Fruit fly (Drosophila melanogaster) Kc167 (cell line): ENCODE measurements around the gene CG3635.
A peak's percentile ranks its signal among the peaks of the same experiment; 100 is the strongest.

ENCODE experiments used
- Myc ChIP-seq: fragments of >200 bp; optimal IDR thresholded peaks from 2 replicates; lab custom pipeline; 2017; ENCODE audit warnings: missing external identifiers
- Sin3A ChIP-seq: fragments of >200 bp; optimal IDR thresholded peaks from 2 replicates; lab custom pipeline; 2018; ENCODE audit warnings: missing external identifiers
- h ChIP-seq: fragments of >200 bp; optimal IDR thresholded peaks from 3 replicates; lab custom pipeline; 2018; ENCODE audit warnings: missing external identifiers
- insv ChIP-seq: fragments of >200 bp; optimal IDR thresholded peaks from 3 replicates; lab custom pipeline; 2018; ENCODE audit warnings: missing external identifiers
- psq ChIP-seq: fragments of >200 bp; optimal IDR thresholded peaks from 2 replicates; lab custom pipeline; 2017; ENCODE audit warnings: missing external identifiers
- ttk ChIP-seq: sonication (Bioruptor generic); optimal IDR thresholded peaks from 2 replicates; lab custom pipeline; 2017; ENCODE audit warnings: missing external identifiers

The CG3635 gene

DNA sequence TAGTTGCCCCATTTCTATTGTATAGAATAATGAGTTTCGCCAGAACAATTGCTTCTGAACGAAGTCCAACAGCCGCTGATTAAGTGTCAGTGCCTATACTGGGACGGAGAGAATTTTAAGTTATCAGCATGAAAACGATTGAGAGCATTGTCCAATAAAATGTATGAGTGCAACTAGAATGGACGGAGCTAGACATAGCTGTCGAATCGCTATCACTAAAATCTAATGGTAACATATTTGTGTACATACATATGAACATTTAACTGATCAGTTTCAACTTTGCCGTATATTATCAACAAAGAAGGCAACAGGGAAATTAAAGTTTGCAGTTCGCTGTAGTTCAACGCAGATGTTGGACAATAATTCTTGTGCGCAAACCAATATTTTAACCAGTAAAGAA lies at the start of gene CG3635:
Gene CG3635 (plus strand): TSS at position 315 of the 400 bp plus-strand sequence.
- no peak for TF ChIP-seq Sin3A
- no peak for TF ChIP-seq Myc (lab: Kevin White, UChicago)
- no peak for TF ChIP-seq h (lab: Kevin White, UChicago)

DNA sequence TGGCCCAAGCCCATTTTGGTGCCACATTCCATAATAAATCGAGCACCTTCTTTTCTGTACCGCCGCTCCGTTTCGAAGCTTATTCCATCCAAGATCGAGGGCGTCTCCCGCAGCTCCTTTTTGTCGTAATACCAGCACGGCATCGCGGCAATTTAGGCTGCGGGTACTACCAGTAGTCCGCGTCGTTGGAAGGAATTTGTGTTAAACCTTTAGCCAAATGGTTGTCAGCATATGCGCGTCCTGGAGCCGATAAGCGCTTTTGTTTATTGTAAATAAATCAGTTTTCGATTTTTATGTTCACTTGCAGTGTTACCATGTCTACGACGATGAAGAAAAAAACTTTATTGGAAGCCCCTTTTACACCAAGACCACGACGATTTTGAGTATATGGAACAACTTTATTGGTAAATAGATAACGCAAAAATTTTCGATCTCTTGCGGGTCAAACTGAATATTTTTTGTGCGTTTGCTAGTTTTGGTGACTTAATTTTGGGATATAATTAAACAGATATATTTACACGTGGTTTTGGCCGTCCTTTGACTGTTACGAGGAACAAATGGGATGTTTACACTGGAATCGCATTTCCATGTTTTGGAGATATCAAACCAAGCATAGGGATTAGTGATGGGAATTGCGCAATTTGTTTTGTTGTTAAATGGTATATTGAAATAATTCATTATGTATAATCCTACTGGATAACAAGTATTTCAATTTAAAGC lies 45.5 kb upstream of the CG3635 start, which contains the start of gene CycK:
Gene CycK (minus strand): TSS at position 562 of the 720 bp plus-strand sequence.
- TF ChIP-seq h (lab: Kevin White, UChicago) (no peak), insv (lab: Kevin White, UChicago) (no peak), Sin3A (no peak), psq (lab: Kevin White, UChicago) (no peak), Myc (lab: Kevin White, UChicago) (no peak), ttk (lab: Kevin White, UChicago) (no peak)

DNA sequence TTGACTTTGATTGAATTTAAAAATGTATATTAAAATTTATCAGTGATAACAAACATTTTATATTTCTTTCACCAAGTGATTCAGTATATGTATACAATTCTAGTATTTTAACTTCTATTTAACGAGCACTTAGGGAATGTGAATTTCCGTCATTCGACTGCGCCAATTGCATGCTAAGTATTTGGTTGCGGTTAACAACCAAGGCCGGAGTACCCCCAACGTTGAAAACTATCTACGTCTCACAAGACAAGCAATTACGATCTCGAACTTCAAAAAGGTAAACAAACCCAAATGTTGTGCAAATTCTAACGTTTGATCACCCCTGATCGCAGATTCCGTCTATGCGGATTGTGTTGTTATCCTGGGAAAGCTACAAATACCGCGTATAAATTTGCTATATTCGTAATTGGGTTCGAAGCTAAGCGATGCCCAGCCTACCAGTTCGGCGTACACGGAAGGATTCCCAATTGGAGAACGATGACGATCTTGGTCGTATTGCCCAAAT lies 44.0 kb upstream of the CG3635 start, which contains the start of gene CG42748:
Gene CG42748 (plus strand): TSS at position 51 of the 505 bp plus-strand sequence.
- no peak for TF ChIP-seq Myc (lab: Kevin White, UChicago)
- no peak for TF ChIP-seq psq (lab: Kevin White, UChicago)
- TF ChIP-seq h (lab: Kevin White, UChicago): no peak
- TF ChIP-seq ttk (lab: Kevin White, UChicago): no peak
- TF ChIP-seq insv (lab: Kevin White, UChicago): no peak
- TF ChIP-seq Sin3A: no peak

DNA sequence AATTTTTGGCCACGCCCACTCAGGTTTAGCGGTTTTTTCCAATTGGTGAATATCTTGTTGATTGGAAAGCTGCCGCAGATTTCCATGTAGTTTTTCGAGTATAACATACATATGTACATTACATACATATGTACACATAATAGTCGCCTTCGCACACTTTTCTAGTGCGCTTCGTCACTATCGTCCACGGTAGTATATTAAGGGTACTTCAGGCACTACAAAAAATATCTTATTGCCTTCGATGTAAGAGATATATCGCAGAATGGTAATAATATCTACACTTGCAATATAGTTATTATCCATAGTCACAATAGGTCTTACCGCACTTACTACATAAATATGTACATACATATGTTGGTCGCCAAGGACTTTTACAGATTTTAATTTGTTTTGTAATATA lies 42.2 kb upstream of the CG3635 start:
- TF ChIP-seq Sin3A (no peak), psq (lab: Kevin White, UChicago) (no peak), h (lab: Kevin White, UChicago) (no peak), Myc (lab: Kevin White, UChicago) (no peak), ttk (lab: Kevin White, UChicago) (no peak), insv (lab: Kevin White, UChicago) (no peak)

DNA sequence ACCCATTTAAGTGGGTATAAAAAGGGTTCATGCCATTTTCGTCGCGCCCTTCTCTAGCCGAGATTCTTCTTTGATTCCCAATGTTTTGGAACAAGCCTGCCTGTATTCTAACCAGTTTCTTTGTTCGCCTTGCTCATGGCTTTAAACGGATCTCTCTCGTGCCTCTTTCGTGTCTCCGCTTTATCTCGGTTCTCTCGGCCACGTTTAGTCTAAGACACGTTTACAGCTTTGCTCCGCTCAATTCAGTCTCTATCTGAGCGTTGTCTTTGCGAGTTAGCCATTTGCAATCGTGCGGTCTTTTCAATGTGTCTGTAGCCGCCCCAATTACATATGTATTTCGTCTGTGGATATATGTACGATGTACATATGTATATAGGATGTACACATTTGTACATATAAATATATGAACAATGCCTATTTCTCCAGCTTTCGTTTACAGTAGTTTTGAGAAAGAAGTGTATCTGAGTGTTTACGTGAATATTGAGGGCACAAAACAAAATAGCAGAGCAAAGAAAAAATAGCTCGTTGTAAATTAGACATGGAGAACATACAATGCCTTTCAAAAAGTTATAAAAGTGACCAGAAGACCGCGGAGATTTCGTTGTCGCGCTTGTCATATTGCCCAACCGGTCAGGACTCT lies 41.0 kb upstream of the CG3635 start:
- TF ChIP-seq h (lab: Kevin White, UChicago) (no peak), Myc (lab: Kevin White, UChicago) (no peak), insv (lab: Kevin White, UChicago) (no peak), psq (lab: Kevin White, UChicago) (no peak), Sin3A (no peak), ttk (lab: Kevin White, UChicago) (no peak)

DNA sequence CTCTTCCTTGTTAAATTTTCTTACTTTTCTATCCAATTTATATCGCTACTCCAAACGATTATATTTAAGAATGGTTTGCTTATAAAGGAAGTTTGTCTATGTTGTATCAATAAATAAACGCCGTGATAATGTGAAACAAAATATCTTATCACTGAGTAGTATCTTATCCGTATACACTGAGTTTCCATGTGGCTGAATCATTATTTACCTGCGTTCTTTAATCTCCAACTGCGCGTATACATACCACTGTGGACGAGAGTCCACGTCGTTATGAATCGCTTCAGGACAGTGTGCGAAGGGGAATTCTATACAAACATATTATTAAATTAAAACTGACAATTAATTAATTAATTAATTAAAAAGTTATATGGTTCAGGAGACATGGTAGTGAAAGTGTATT lies 35.9 kb upstream of the CG3635 start:
- TF ChIP-seq ttk (lab: Kevin White, UChicago) (no peak), Myc (lab: Kevin White, UChicago) (no peak), h (lab: Kevin White, UChicago) (no peak), insv (lab: Kevin White, UChicago) (no peak), psq (lab: Kevin White, UChicago) (no peak), Sin3A (no peak)

DNA sequence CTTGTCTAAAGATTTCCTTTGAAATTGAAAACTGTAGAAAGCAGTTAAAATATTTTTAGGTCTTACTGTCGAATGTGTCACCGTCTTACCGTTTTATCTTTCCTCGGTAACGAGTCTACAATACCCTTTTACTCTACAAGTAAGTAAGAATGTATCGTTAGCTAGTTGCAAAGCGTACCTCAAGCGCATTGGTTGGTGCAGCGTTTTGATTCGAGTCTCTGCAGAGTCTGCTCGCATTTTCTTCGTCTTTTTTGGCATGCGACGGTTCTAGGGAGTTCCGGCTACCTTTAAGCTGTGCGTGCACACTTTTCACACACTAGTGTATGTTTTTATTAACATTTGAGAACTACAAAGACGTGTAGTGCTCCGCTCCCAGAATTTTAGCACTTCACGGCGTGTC lies 35.3 kb upstream of the CG3635 start:
- TF ChIP-seq psq (lab: Kevin White, UChicago) (no peak), insv (lab: Kevin White, UChicago) (no peak), ttk (lab: Kevin White, UChicago) (no peak), Sin3A (no peak), Myc (lab: Kevin White, UChicago) (no peak)

DNA sequence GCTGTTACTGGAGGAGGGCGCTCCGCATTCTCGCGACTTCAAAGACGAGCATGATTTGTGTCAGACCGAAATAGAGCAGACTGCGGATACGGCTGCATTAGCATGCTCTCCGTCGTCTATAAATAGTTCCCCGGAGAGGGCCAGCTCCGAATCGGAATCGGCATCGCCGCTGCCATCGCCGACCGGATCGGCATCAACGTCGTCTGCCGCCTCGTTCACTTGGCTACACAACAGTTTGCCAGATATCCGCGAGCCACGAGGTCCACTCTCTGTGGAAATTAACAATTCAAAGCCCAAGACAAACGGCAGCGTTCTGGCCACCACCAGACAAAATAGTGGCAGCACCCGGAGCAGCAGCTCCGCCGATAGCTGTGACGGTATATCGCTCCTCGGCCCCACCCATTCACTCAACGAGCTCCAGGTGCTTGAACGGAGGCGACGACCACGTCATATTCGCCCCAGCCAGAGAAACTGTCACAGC lies 32.5 kb upstream of the CG3635 start:
- TF ChIP-seq psq (lab: Kevin White, UChicago) (no peak), Myc (lab: Kevin White, UChicago) (no peak), h (lab: Kevin White, UChicago) (no peak)

DNA sequence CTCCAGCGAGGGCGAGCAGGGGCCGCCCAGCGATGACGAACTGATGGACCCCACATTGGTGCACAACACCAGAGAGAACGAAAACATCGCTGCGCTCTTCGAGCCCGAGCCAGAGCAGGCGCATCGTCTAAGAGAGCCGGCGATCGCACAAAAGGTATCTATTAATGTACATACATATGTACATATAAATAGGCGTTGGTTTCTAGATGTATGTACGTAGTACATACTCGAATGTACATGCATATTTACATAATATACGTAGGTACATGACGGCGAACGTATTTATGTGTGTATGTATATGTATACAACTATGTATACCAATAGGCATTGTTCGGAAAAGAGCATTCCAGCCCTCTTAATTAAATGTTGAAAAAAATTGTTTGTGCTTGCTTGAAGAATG lies 31.1 kb upstream of the CG3635 start:
- TF ChIP-seq psq (lab: Kevin White, UChicago) (no peak), Myc (lab: Kevin White, UChicago) (no peak), ttk (lab: Kevin White, UChicago) (no peak), h (lab: Kevin White, UChicago) (no peak), Sin3A (no peak), insv (lab: Kevin White, UChicago) (no peak)

DNA sequence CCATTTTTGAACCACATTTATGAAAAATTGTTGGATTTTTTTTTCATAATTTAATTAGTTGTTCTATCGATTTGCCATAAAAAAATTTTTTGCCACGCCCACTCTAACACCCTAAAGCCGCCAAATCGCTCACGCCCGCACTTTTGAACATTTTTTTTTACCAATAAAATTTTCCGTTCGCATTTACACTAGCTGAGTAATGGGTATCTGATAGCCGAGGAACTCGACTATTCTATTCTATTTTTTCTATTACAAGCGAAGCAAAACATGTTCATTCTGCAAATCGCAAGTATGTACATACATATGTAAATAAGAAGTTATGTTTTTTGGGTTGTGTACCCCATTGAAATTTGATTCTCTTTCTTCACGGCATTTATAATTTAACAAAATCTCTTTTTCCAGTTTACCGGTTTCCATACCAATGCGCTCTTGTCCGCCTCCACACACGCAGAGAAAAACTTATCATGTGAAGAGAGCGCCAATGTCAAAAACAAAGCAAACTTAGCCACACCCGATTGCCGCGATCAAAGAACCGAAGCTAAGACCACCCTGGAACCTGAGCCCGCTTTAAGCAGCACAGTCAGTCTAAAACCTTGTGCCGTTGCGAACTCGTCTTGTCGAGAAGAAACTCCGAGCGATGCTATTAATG lies 29.8 kb upstream of the CG3635 start:
- TF ChIP-seq h (lab: Kevin White, UChicago): no peak
- TF ChIP-seq psq (lab: Kevin White, UChicago): no peak
- no peak for TF ChIP-seq Sin3A
- TF ChIP-seq insv (lab: Kevin White, UChicago): no peak
- TF ChIP-seq Myc (lab: Kevin White, UChicago): no peak

DNA sequence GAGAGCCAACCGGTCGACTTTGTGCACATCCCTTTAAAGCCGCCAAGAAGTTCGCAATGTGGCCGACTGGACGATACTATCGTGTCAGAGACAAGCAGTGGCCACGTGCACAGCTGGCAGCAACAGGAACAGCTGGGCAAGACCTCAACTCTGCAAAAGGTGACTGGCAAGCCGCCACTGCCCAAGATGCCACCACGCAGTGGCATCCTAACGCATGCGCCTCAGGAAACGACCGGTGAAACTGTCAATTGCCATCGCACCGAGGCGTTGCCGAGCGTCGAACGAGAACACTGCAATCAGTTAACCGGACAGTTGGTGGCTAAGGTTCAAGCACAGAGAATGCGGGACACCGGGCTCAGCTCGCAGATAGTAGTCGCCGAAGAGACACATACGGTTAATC lies 29.0 kb upstream of the CG3635 start:
- TF ChIP-seq h (lab: Kevin White, UChicago) (no peak), ttk (lab: Kevin White, UChicago) (peak; percentile 19)

DNA sequence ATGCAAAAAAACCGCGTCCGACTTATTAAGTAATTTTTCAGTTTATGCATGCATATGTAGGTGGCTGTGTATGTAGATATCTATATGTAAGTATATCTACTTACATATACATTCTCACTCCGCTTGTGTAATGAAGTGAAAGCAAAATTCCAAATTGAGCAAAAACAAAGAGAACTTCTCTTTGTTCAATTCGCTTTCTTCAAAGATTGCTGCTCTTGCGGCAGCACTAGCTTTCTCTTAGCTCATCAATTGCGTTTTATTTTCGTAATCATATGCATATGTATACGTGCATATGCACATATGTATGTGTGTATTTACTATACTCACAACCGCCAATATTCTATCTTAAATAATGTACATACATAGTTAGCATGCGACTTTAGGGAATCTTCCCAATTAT lies 26.5 kb upstream of the CG3635 start:
- TF ChIP-seq psq (lab: Kevin White, UChicago) (no peak), ttk (lab: Kevin White, UChicago) (no peak), Sin3A (no peak), insv (lab: Kevin White, UChicago) (no peak), Myc (lab: Kevin White, UChicago) (no peak), h (lab: Kevin White, UChicago) (no peak)
